Worm (Caenorhabditis elegans): Measurements from ENCODE around the gene gcy-37.

Gene gcy-37

ce11 chrIV:2106708-2107107 is 52.3 kb downstream of the gcy-37 start (continued):
- TF ChIP-seq ceh-32 (tag; optimal IDR thresholded peaks at IDR 0.05; ENCODE audit: poor library complexity) (no peak), nhr-102 (tag; optimal IDR thresholded peaks at IDR 0.05) (no peak), mdl-1 (tag; optimal IDR thresholded peaks at IDR 0.05) (no peak), set-16 (GFP tag; IDR thresholded peaks at IDR 0.05) (peak; percentile 26), dve-1 (tag; optimal IDR thresholded peaks at IDR 0.05; ENCODE audit: insufficient read depth) (no peak), Y5F2A.4 (GFP tag; optimal IDR thresholded peaks at IDR 0.05) (no peak), F10B5.3 (tag; optimal IDR thresholded peaks at IDR 0.05) (no peak), nhr-28 (tag; optimal IDR thresholded peaks at IDR 0.05) (no peak), nhr-77 (tag; optimal IDR thresholded peaks at IDR 0.05) (no peak), nhr-6 (tag; optimal IDR thresholded peaks at IDR 0.05) (no peak), vab-7 (GFP tag; IDR thresholded peaks at IDR 0.05) (no peak), dmd-8 (GFP tag; IDR thresholded peaks at IDR 0.05) (peak; percentile 26; the same call in 1 of the 2 replicates), F37D6.2 (tag; optimal IDR thresholded peaks at IDR 0.05) (no peak), mep-1 (tag; optimal IDR thresholded peaks at IDR 0.05) (no peak), lim-7 (GFP tag; IDR thresholded peaks at IDR 0.05) (no peak), zfp-2 (tag; optimal IDR thresholded peaks at IDR 0.05) (no peak), mes-2 (tag; optimal IDR thresholded peaks at IDR 0.05; ENCODE audit: poor library complexity, severe bottlenecking) (no peak), egl-43 (GFP tag; IDR thresholded peaks at IDR 0.05) (peak; percentile 53; the same call in 1 of the 2 replicates)

ce11 chrIV:2102793-2103192 is 56.2 kb downstream of the gcy-37 start, which contains the start of gene C23H5.15:
Gene C23H5.15, minus strand, starts transcription at chrIV:2102893.
- TF ChIP-seq spr-1 (tag; optimal IDR thresholded peaks at IDR 0.05) (no peak), zip-2 (tag; optimal IDR thresholded peaks at IDR 0.05) (no peak), ztf-7 (tag; optimal IDR thresholded peaks at IDR 0.05) (no peak), ztf-11 (tag; optimal IDR thresholded peaks at IDR 0.05) (no peak), ceh-44 (GFP tag; IDR thresholded peaks at IDR 0.05) (no peak), F44E2.7 (GFP tag; IDR thresholded peaks at IDR 0.05) (no peak), nhr-25 (tag; optimal IDR thresholded peaks at IDR 0.05; ENCODE audit: borderline replicate concordance, insufficient read depth) (no peak), ces-1 (GFP tag; optimal IDR thresholded peaks at IDR 0.05) (no peak), nhr-111 (GFP tag; optimal IDR thresholded peaks at IDR 0.05) (no peak), dve-1 (tag; optimal IDR thresholded peaks at IDR 0.05; ENCODE audit: insufficient read depth) (no peak), set-16 (GFP tag; IDR thresholded peaks at IDR 0.05) (no peak), tra-1 (GFP tag; IDR thresholded peaks at IDR 0.05) (no peak), fos-1 (tag; optimal IDR thresholded peaks at IDR 0.05) (no peak), Y105C5A.15 (GFP tag; IDR thresholded peaks at IDR 0.05) (no peak), php-3 (GFP tag; IDR thresholded peaks at IDR 0.05) (no peak), hlh-30 (tag; optimal IDR thresholded peaks at IDR 0.05; ENCODE audit: insufficient read depth) (no peak), mdt-29 (GFP tag; IDR thresholded peaks at IDR 0.05) (no peak), nhr-48 (tag; optimal IDR thresholded peaks at IDR 0.05) (no peak), ceh-20 (GFP tag; IDR thresholded peaks at IDR 0.05) (no peak), cey-2 (tag; optimal IDR thresholded peaks at IDR 0.05; ENCODE audit: borderline replicate concordance, insufficient read depth) (no peak)
